Fruit fly (Drosophila melanogaster): Measurements from ENCODE around the gene Leash.

Leash gene

dm6 chr3R:10888300-10888632 is 2.9 kb downstream of the Leash start:
- TF ChIP-seq Myc (optimal IDR thresholded peaks at IDR 0.05) (no peak), Hr83 (GFP tag; optimal IDR thresholded peaks at IDR 0.05; ENCODE audit: poor library complexity, severe bottlenecking) (no peak), tai (GFP tag; optimal IDR thresholded peaks at IDR 0.05) (no peak), CG9705 (GFP tag; optimal IDR thresholded peaks at IDR 0.05) (no peak), psq (GFP tag; optimal IDR thresholded peaks at IDR 0.05) (no peak), rgr (GFP tag; optimal IDR thresholded peaks at IDR 0.05) (no peak), GATAd (GFP tag; optimal IDR thresholded peaks at IDR 0.05) (no peak), Dfd (GFP tag; optimal IDR thresholded peaks at IDR 0.05) (no peak), N (GFP tag; optimal IDR thresholded peaks at IDR 0.05) (no peak), Abd-B (GFP tag; optimal IDR thresholded peaks at IDR 0.05) (no peak), foxo (GFP tag; optimal IDR thresholded peaks at IDR 0.05) (no peak), ey (GFP tag; optimal IDR thresholded peaks at IDR 0.05) (no peak), HLH106 (tag; optimal IDR thresholded peaks at IDR 0.05) (no peak), CrebA (GFP tag; optimal IDR thresholded peaks at IDR 0.05; ENCODE audit: borderline replicate concordance) (no peak), lola (GFP tag; optimal IDR thresholded peaks at IDR 0.05) (no peak), Rel (GFP tag; optimal IDR thresholded peaks at IDR 0.05) (no peak), Rel (tag; optimal IDR thresholded peaks at IDR 0.05) (no peak)

- peak; percentile 60 for TF ChIP-seq psq (GFP tag; optimal IDR thresholded peaks at IDR 0.05)
- TF ChIP-seq OdsH (GFP tag; optimal IDR thresholded peaks at IDR 0.05) = peak; percentile 42
- TF ChIP-seq rgr (GFP tag; optimal IDR thresholded peaks at IDR 0.05) = peak; percentile 13
- peak; percentile 40 for TF ChIP-seq woc (GFP tag; optimal IDR thresholded peaks at IDR 0.05)
- no peak for TF ChIP-seq lola (GFP tag; optimal IDR thresholded peaks at IDR 0.05)
- TF ChIP-seq Rel (GFP tag; optimal IDR thresholded peaks at IDR 0.05) = no peak
- TF ChIP-seq Rel (tag; optimal IDR thresholded peaks at IDR 0.05) = peak; percentile 11
- peak; percentile 17 for TF ChIP-seq sage (GFP tag; optimal IDR thresholded peaks at IDR 0.05)
- TF ChIP-seq jim (GFP tag; optimal IDR thresholded peaks at IDR 0.05) = no peak
- TF ChIP-seq Sp1 (GFP tag; optimal IDR thresholded peaks at IDR 0.05) = peak; percentile 36
- peak; percentile 32 for TF ChIP-seq br (GFP tag; optimal IDR thresholded peaks at IDR 0.05)
- no peak for TF ChIP-seq Abd-B (GFP tag; optimal IDR thresholded peaks at IDR 0.05)
- TF ChIP-seq HLH106 (tag; optimal IDR thresholded peaks at IDR 0.05) = peak; percentile 43
- peak; percentile 92 to 97 for TF ChIP-seq dl (GFP tag; optimal IDR thresholded peaks at IDR 0.05; ENCODE audit: insufficient read depth in 1 of 2, partially characterized antibody in 2 of 2)
- TF ChIP-seq foxo (GFP tag; optimal IDR thresholded peaks at IDR 0.05) = peak in 1 of 2 experiments; percentile 41
- TF ChIP-seq CG9705 (GFP tag; optimal IDR thresholded peaks at IDR 0.05) = no peak
- peak; percentile 98 for TF ChIP-seq Dif (GFP tag; optimal IDR thresholded peaks at IDR 0.05; ENCODE audit: partially characterized antibody)
- TF ChIP-seq sv (GFP tag; optimal IDR thresholded peaks at IDR 0.05) = peak; percentile 19
- TF ChIP-seq Hnf4 (GFP tag; optimal IDR thresholded peaks at IDR 0.05) = peak; percentile 20
- no peak for TF ChIP-seq GATAd (GFP tag; optimal IDR thresholded peaks at IDR 0.05)
- no peak for TF ChIP-seq ey (GFP tag; optimal IDR thresholded peaks at IDR 0.05)
- TF ChIP-seq CrebA (GFP tag; optimal IDR thresholded peaks at IDR 0.05; ENCODE audit: borderline replicate concordance) = no peak
- no peak for TF ChIP-seq N (GFP tag; optimal IDR thresholded peaks at IDR 0.05)
- peak; percentile 46 for TF ChIP-seq h (GFP tag; optimal IDR thresholded peaks at IDR 0.05)
- TF ChIP-seq pan (optimal IDR thresholded peaks at IDR 0.05) = no peak
- TF ChIP-seq Vsx2 (GFP tag; optimal IDR thresholded peaks at IDR 0.05; ENCODE audit: partially characterized antibody) = peak; percentile 92
- no peak for TF ChIP-seq dsf (GFP tag; optimal IDR thresholded peaks at IDR 0.05; ENCODE audit: borderline replicate concordance)
Observed at dm6 chr3R:10888633-10889519, 3.5 kb downstream of the Leash start.

- TF ChIP-seq br (GFP tag; optimal IDR thresholded peaks at IDR 0.05) (no peak), fru (GFP tag; optimal IDR thresholded peaks at IDR 0.05) (no peak), usp (GFP tag; optimal IDR thresholded peaks at IDR 0.05) (no peak), lola (GFP tag; optimal IDR thresholded peaks at IDR 0.05) (no peak), ey (GFP tag; optimal IDR thresholded peaks at IDR 0.05) (no peak), Hnf4 (GFP tag; optimal IDR thresholded peaks at IDR 0.05) (no peak), Myc (optimal IDR thresholded peaks at IDR 0.05) (no peak), Abd-B (GFP tag; optimal IDR thresholded peaks at IDR 0.05) (no peak), h (GFP tag; optimal IDR thresholded peaks at IDR 0.05) (no peak), Dif (GFP tag; optimal IDR thresholded peaks at IDR 0.05; ENCODE audit: partially characterized antibody) (no peak), Dfd (GFP tag; optimal IDR thresholded peaks at IDR 0.05) (no peak), sv (GFP tag; optimal IDR thresholded peaks at IDR 0.05) (no peak), Rel (GFP tag; optimal IDR thresholded peaks at IDR 0.05) (no peak), Rel (tag; optimal IDR thresholded peaks at IDR 0.05) (no peak), rgr (GFP tag; optimal IDR thresholded peaks at IDR 0.05) (no peak), GATAd (GFP tag; optimal IDR thresholded peaks at IDR 0.05) (no peak), pan (optimal IDR thresholded peaks at IDR 0.05) (no peak), CrebA (GFP tag; optimal IDR thresholded peaks at IDR 0.05; ENCODE audit: borderline replicate concordance) (no peak), woc (GFP tag; optimal IDR thresholded peaks at IDR 0.05) (no peak), Vsx2 (GFP tag; optimal IDR thresholded peaks at IDR 0.05; ENCODE audit: partially characterized antibody) (no peak)
Observed at dm6 chr3R:10889520-10889887, 4.2 kb downstream of the Leash start, which contains the start of gene Ak3. Gene Ak3, minus strand, starts transcription at chr3R:10889588.
